Fruit fly (Drosophila melanogaster): ENCODE measurements around the gene CG13014.

Gene CG13014

DNA sequence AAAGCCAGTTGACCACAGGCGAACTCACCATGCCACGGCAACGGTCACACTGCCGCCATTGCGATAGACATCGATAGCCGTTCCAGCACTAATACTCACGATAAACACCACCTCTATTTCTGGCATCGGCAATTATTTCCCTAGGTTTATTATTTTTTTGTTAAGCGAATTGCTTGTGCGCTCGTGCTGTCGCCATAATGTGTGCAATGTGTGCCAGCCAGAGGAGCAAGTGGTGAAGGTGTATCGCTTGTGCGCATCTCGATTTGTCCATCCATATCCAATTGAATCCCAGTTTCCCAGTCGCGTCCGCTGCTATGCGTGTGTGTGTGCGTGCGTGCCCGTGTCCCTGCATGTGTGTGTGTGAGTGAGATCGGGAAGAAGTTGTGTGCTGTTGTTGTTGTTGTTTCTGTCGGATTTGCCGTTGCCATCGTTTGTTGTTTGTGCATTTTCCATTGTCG lies 23.0 kb downstream of the CG13014 start, which contains the start of gene mbt (continued):
- TF ChIP-seq Blimp-1 (GFP tag; optimal IDR thresholded peaks at IDR 0.05): no peak
- no peak for TF ChIP-seq ham (GFP tag; IDR thresholded peaks at IDR 0.05)
- no peak for TF ChIP-seq bcd (GFP tag; optimal IDR thresholded peaks at IDR 0.05)
- peak; percentile 85 for TF ChIP-seq CG34224 (GFP tag; IDR thresholded peaks at IDR 0.05; ENCODE audit: partially characterized antibody)
- TF ChIP-seq Sin3A (optimal IDR thresholded peaks at IDR 0.05): peak; percentile 85
- peak; percentile 71 for TF ChIP-seq MBD-R2 (GFP tag; IDR thresholded peaks at IDR 0.05)
- peak; percentile 14 for TF ChIP-seq CG17385 (GFP tag; optimal IDR thresholded peaks at IDR 0.05)
- no peak for TF ChIP-seq CG13424 (tag; optimal IDR thresholded peaks at IDR 0.05)
- no peak for TF ChIP-seq Hr51 (GFP tag; optimal IDR thresholded peaks at IDR 0.05)
- peak; percentile 61 for TF ChIP-seq CG8924 (tag; optimal IDR thresholded peaks at IDR 0.05)
- no peak for TF ChIP-seq peb (GFP tag; IDR thresholded peaks at IDR 0.05)
- no peak for TF ChIP-seq CG7372 (GFP tag; IDR thresholded peaks at IDR 0.05)
- TF ChIP-seq toy (GFP tag; IDR thresholded peaks at IDR 0.05): no peak
- TF ChIP-seq HmgD (GFP tag; optimal IDR thresholded peaks at IDR 0.05): peak; percentile 51
- TF ChIP-seq CG3847 (GFP tag; IDR thresholded peaks at IDR 0.05): no peak
- no peak for TF ChIP-seq CG14667 (GFP tag; IDR thresholded peaks at IDR 0.05)
- no peak for TF ChIP-seq unpg (GFP tag; optimal IDR thresholded peaks at IDR 0.05)
- TF ChIP-seq trh (GFP tag; optimal IDR thresholded peaks at IDR 0.05): no peak
- TF ChIP-seq CG32767 (GFP tag; IDR thresholded peaks at IDR 0.05): no peak
- TF ChIP-seq CG17612 (GFP tag; IDR thresholded peaks at IDR 0.05): no peak
- TF ChIP-seq Deaf1 (tag; optimal IDR thresholded peaks at IDR 0.05): peak; percentile 75
- peak; percentile 95 for TF ChIP-seq Bgb (GFP tag; IDR thresholded peaks at IDR 0.05; ENCODE audit: partially characterized antibody)
- TF ChIP-seq inv (GFP tag; IDR thresholded peaks at IDR 0.05; ENCODE audit: partially characterized antibody): peak; percentile 89
- TF ChIP-seq prd (optimal IDR thresholded peaks at IDR 0.05): no peak
- TF ChIP-seq prd (GFP tag; IDR thresholded peaks at IDR 0.05): no peak
- TF ChIP-seq gfzf (GFP tag; optimal IDR thresholded peaks at IDR 0.05): peak; percentile 60
- no peak for TF ChIP-seq CG8388 (GFP tag; optimal IDR thresholded peaks at IDR 0.05)
- TF ChIP-seq CG18764 (GFP tag; optimal IDR thresholded peaks at IDR 0.05): no peak
- peak; percentile 86 for TF ChIP-seq CG7963 (GFP tag; IDR thresholded peaks at IDR 0.05; ENCODE audit: partially characterized antibody)
- TF ChIP-seq ATbp (GFP tag; optimal IDR thresholded peaks at IDR 0.05): no peak
- no peak for TF ChIP-seq Dbx (GFP tag; IDR thresholded peaks at IDR 0.05)
- no peak for TF ChIP-seq Spps (tag; optimal IDR thresholded peaks at IDR 0.05)
- TF ChIP-seq unc-4 (GFP tag; IDR thresholded peaks at IDR 0.05; ENCODE audit: partially characterized antibody): peak; percentile 88
- TF ChIP-seq gsb-n (tag; optimal IDR thresholded peaks at IDR 0.05): peak; percentile 27
- no peak for TF ChIP-seq pum (GFP tag; optimal IDR thresholded peaks at IDR 0.05)
- no peak for TF ChIP-seq lov (optimal IDR thresholded peaks at IDR 0.05)
- TF ChIP-seq lov (GFP tag; IDR thresholded peaks at IDR 0.05): no peak
- peak; percentile 59 for TF ChIP-seq D (optimal IDR thresholded peaks at IDR 0.05)
- TF ChIP-seq D (GFP tag; optimal IDR thresholded peaks at IDR 0.05): no peak
- no peak for TF ChIP-seq CG7786 (GFP tag; optimal IDR thresholded peaks at IDR 0.05)
- TF ChIP-seq CG9817 (tag; optimal IDR thresholded peaks at IDR 0.05): no peak
- TF ChIP-seq Ada2b (GFP tag; IDR thresholded peaks at IDR 0.05): no peak
- TF ChIP-seq CG15011 (GFP tag; optimal IDR thresholded peaks at IDR 0.05): no peak
- no peak for TF ChIP-seq CG4282 (GFP tag; optimal IDR thresholded peaks at IDR 0.05)
- TF ChIP-seq lab (GFP tag; optimal IDR thresholded peaks at IDR 0.05): no peak
- no peak for TF ChIP-seq NK7.1 (GFP tag; optimal IDR thresholded peaks at IDR 0.05)
- TF ChIP-seq CG6689 (GFP tag; IDR thresholded peaks at IDR 0.05): no peak
- no peak for TF ChIP-seq CG13775 (GFP tag; optimal IDR thresholded peaks at IDR 0.05)
- no peak for TF ChIP-seq H15 (GFP tag; IDR thresholded peaks at IDR 0.05)
- TF ChIP-seq CG12942 (GFP tag; optimal IDR thresholded peaks at IDR 0.05): no peak
- peak; percentile 15 for TF ChIP-seq CG2712 (tag; optimal IDR thresholded peaks at IDR 0.05)
- TF ChIP-seq CG31388 (GFP tag; optimal IDR thresholded peaks at IDR 0.05): no peak

Measured in whole organism, embryonic.